Worm (Caenorhabditis elegans): ENCODE results near the gene spex-3.
A peak's percentile ranks its signal among the peaks of the same experiment; 100 is the strongest.

Gene spex-3

ce11 chrIII:1680996-1681395 lies 21.2 kb downstream of the spex-3 start (continued):
- TF ChIP-seq ceh-16 (tag; optimal IDR thresholded peaks at IDR 0.05) (no peak), skn-1 (tag; optimal IDR thresholded peaks at IDR 0.05) (peak; percentile 55), nhr-23 (tag; optimal IDR thresholded peaks at IDR 0.05) (peak; percentile 89), nhr-77 (tag; optimal IDR thresholded peaks at IDR 0.05) (no peak), nhr-76 (tag; optimal IDR thresholded peaks at IDR 0.05) (no peak), nhr-43 (tag; optimal IDR thresholded peaks at IDR 0.05; ENCODE audit: poor library complexity, severe bottlenecking) (peak; percentile 74), nfya-1 (tag; optimal IDR thresholded peaks at IDR 0.05; ENCODE audit: insufficient read depth) (peak; percentile 73)

ce11 chrIII:1680393-1680792 lies 21.8 kb downstream of the spex-3 start:
- TF ChIP-seq ZK546.5 (tag; optimal IDR thresholded peaks at IDR 0.05) = no peak
- TF ChIP-seq lsy-12 (tag; optimal IDR thresholded peaks at IDR 0.05) = no peak
- no peak for TF ChIP-seq ztf-11 (tag; optimal IDR thresholded peaks at IDR 0.05)
- TF ChIP-seq R02D3.7 (tag; optimal IDR thresholded peaks at IDR 0.05) = no peak
- TF ChIP-seq unc-39 (tag; optimal IDR thresholded peaks at IDR 0.05) = no peak
- no peak for TF ChIP-seq zag-1 (tag; optimal IDR thresholded peaks at IDR 0.05)
- no peak for TF ChIP-seq nhr-23 (tag; optimal IDR thresholded peaks at IDR 0.05)
- TF ChIP-seq ceh-9 (tag; optimal IDR thresholded peaks at IDR 0.05) = no peak

ce11 chrIII:1678671-1679070 lies 23.6 kb downstream of the spex-3 start:
- TF ChIP-seq hmg-11 (tag; optimal IDR thresholded peaks at IDR 0.05) = no peak

- TF ChIP-seq pqm-1 (tag; optimal IDR thresholded peaks at IDR 0.05) = peak; percentile 3
- TF ChIP-seq daf-12 (tag; optimal IDR thresholded peaks at IDR 0.05) = no peak
- TF ChIP-seq jun-1 (tag; optimal IDR thresholded peaks at IDR 0.05) = peak; percentile 23
- no peak for TF ChIP-seq mml-1 (tag; optimal IDR thresholded peaks at IDR 0.05)
- TF ChIP-seq elt-2 (tag; optimal IDR thresholded peaks at IDR 0.05) = no peak
- no peak for TF ChIP-seq R02D3.7 (tag; optimal IDR thresholded peaks at IDR 0.05)
- TF ChIP-seq ceh-82 (tag; optimal IDR thresholded peaks at IDR 0.05) = no peak
- TF ChIP-seq egl-27 (tag; optimal IDR thresholded peaks at IDR 0.05) = no peak
- peak; percentile 93 for TF ChIP-seq pha-4 (tag; optimal IDR thresholded peaks at IDR 0.05)
- TF ChIP-seq nhr-67 (tag; optimal IDR thresholded peaks at IDR 0.05) = no peak
These were observed 25.6 kb downstream of the spex-3 start, which contains the start of gene Y22D7AR.6 for ce11 chrIII:1676588-1676987. Gene Y22D7AR.6, minus strand, starts transcription at chrIII:1676721.

- no peak for TF ChIP-seq tbx-2 (tag; optimal IDR thresholded peaks at IDR 0.05)
- no peak for TF ChIP-seq nhr-28 (tag; optimal IDR thresholded peaks at IDR 0.05)
- no peak for TF ChIP-seq aly-2 (tag; optimal IDR thresholded peaks at IDR 0.05)
- no peak for TF ChIP-seq nhr-76 (tag; optimal IDR thresholded peaks at IDR 0.05)
These were observed 27.5 kb downstream of the spex-3 start for ce11 chrIII:1674760-1675159.

- no peak for TF ChIP-seq lsy-12 (tag; optimal IDR thresholded peaks at IDR 0.05)
These were observed 28.9 kb downstream of the spex-3 start for ce11 chrIII:1673320-1673719.

- TF ChIP-seq ZK546.5 (tag; optimal IDR thresholded peaks at IDR 0.05) (no peak), tbx-2 (tag; optimal IDR thresholded peaks at IDR 0.05) (no peak), nhr-11 (tag; optimal IDR thresholded peaks at IDR 0.05) (no peak), mml-1 (tag; optimal IDR thresholded peaks at IDR 0.05) (no peak), nhr-23 (tag; optimal IDR thresholded peaks at IDR 0.05) (no peak), elt-3 (tag; optimal IDR thresholded peaks at IDR 0.05) (no peak), nhr-43 (tag; optimal IDR thresholded peaks at IDR 0.05; ENCODE audit: poor library complexity, severe bottlenecking) (no peak)
These were observed 33.7 kb downstream of the spex-3 start, which contains the start of gene glb-30 for ce11 chrIII:1668519-1668918. Gene glb-30, minus strand, starts transcription at chrIII:1668619.

- TF ChIP-seq sea-2 (GFP tag; optimal IDR thresholded peaks at IDR 0.05) = no peak
- peak; percentile 76 for TF ChIP-seq ceh-28 (tag; optimal IDR thresholded peaks at IDR 0.05)
These were observed 35.3 kb downstream of the spex-3 start for ce11 chrIII:1666893-1667292.
